Worm (Caenorhabditis elegans) whole organism, L3 larva: ENCODE results near the gene F32D8.13.

ENCODE experiments used
- R02D3.7 ChIP-seq: fragments of 150-350 bp; optimal IDR thresholded peaks from 2 replicates; lab custom pipeline; 2014; ENCODE audit warnings: missing biosample characterization, missing genetic modification characterization
- ZK546.5 ChIP-seq: sonication (generic microtip); optimal IDR thresholded peaks from 2 replicates; lab custom pipeline; 2017; ENCODE audit warnings: missing biosample characterization, missing genetic modification characterization
- aly-2 ChIP-seq: fragments of 150-350 bp; optimal IDR thresholded peaks from 2 replicates; lab custom pipeline; 2014; ENCODE audit warnings: missing biosample characterization, missing genetic modification characterization
- ama-1 ChIP-seq: fragments of 150-350 bp; optimal IDR thresholded peaks from 2 replicates; lab custom pipeline; 2018
- ceh-16 ChIP-seq: sonication (generic microtip); optimal IDR thresholded peaks from 2 replicates; lab custom pipeline; 2017; ENCODE audit warnings: missing biosample characterization, missing genetic modification characterization
- ceh-28 ChIP-seq: fragments of 150-350 bp; optimal IDR thresholded peaks from 2 replicates; lab custom pipeline; 2014; ENCODE audit warnings: missing biosample characterization, missing genetic modification reagents, missing genetic modification characterization
- ceh-82 ChIP-seq: fragments of 150-350 bp; optimal IDR thresholded peaks from 2 replicates; lab custom pipeline; 2014; ENCODE audit warnings: missing biosample characterization, missing genetic modification characterization
- ceh-9 ChIP-seq: sonication (generic microtip); optimal IDR thresholded peaks from 2 replicates; lab custom pipeline; 2018; ENCODE audit warnings: missing biosample characterization, missing genetic modification characterization
- daf-12 ChIP-seq: fragments of 150-350 bp; optimal IDR thresholded peaks from 2 replicates; lab custom pipeline; 2014; ENCODE audit warnings: missing biosample characterization, missing genetic modification reagents, missing genetic modification characterization
- egl-27 ChIP-seq: sonication (generic microtip); optimal IDR thresholded peaks from 4 replicates; lab custom pipeline; 2017; ENCODE audit warnings: missing biosample characterization, missing genetic modification reagents, missing genetic modification characterization
- egl-5 ChIP-seq: fragments of 150-350 bp; optimal IDR thresholded peaks from 2 replicates; lab custom pipeline; 2017; ENCODE audit warnings: missing biosample characterization, missing genetic modification reagents, missing genetic modification characterization, inconsistent platforms
- elt-1 ChIP-seq: fragments of 150-350 bp; optimal IDR thresholded peaks from 2 replicates; lab custom pipeline; 2014; ENCODE audit warnings: missing biosample characterization, missing genetic modification characterization
- elt-2 ChIP-seq: sonication (generic microtip); optimal IDR thresholded peaks from 2 replicates; lab custom pipeline; 2016; ENCODE audit warnings: missing genetic modification reagents, mild to moderate bottlenecking, missing genetic modification characterization, missing compliant biosample characterization
- elt-3 ChIP-seq, 3 experiments: fragments of 150-350 bp in 1 of 3; sonication (generic microtip) in 2 of 3; optimal IDR thresholded peaks; 2 replicates in 2 of 3; 4 replicates in 1 of 3; lab custom pipeline; 2014 to 2017; ENCODE audit warnings: missing biosample characterization in 3 of 3, missing genetic modification characterization in 3 of 3
- eor-1 ChIP-seq, 2 experiments: fragments of 150-350 bp; optimal IDR thresholded peaks; 2 replicates each; lab custom pipeline; 2014 to 2018; ENCODE audit warnings: missing biosample characterization in 2 of 2, missing genetic modification characterization in 2 of 2
- fkh-10 ChIP-seq: sonication (generic microtip); optimal IDR thresholded peaks from 2 replicates; lab custom pipeline; 2017; ENCODE audit warnings: missing biosample characterization, missing genetic modification reagents, missing genetic modification characterization
- fkh-2 ChIP-seq: fragments of 150-350 bp; optimal IDR thresholded peaks from 2 replicates; lab custom pipeline; 2014; ENCODE audit warnings: missing biosample characterization, missing genetic modification reagents, missing genetic modification characterization
- fos-1 ChIP-seq: fragments of 150-350 bp; optimal IDR thresholded peaks from 2 replicates; lab custom pipeline; 2014; ENCODE audit warnings: missing biosample characterization, missing genetic modification characterization
- hmg-11 ChIP-seq: sonication (generic microtip); optimal IDR thresholded peaks from 2 replicates; lab custom pipeline; 2016; ENCODE audit warnings: missing genetic modification characterization, missing compliant biosample characterization
- jun-1 ChIP-seq: fragments of 150-350 bp; optimal IDR thresholded peaks from 2 replicates; lab custom pipeline; 2014; ENCODE audit warnings: missing biosample characterization, missing genetic modification reagents, missing genetic modification characterization
- lin-15B ChIP-seq: fragments of 150-350 bp; optimal IDR thresholded peaks from 2 replicates; lab custom pipeline; 2014; ENCODE audit warnings: missing biosample characterization, missing genetic modification characterization
- lin-39 ChIP-seq: fragments of 150-350 bp; optimal IDR thresholded peaks from 2 replicates; lab custom pipeline; 2018; ENCODE audit warnings: missing biosample characterization, missing genetic modification reagents, missing genetic modification characterization
- lsy-12 ChIP-seq: sonication (generic microtip); optimal IDR thresholded peaks from 2 replicates; lab custom pipeline; 2016; ENCODE audit warnings: mild to moderate bottlenecking, missing genetic modification characterization, missing compliant biosample characterization
- mdl-1 ChIP-seq: fragments of 150-350 bp; optimal IDR thresholded peaks from 2 replicates; lab custom pipeline; 2014; ENCODE audit warnings: missing biosample characterization, missing genetic modification characterization
- mml-1 ChIP-seq: fragments of 150-350 bp; sonication (generic microtip); optimal IDR thresholded peaks from 3 replicates; lab custom pipeline; 2014; ENCODE audit warnings: missing biosample characterization, missing genetic modification characterization
- nfya-1 ChIP-seq: sonication (generic microtip); optimal IDR thresholded peaks from 2 replicates; lab custom pipeline; 2017; ENCODE audit warnings: missing genetic modification characterization, mild to moderate bottlenecking, missing compliant biosample characterization, antibody characterized with exemption, moderate library complexity; ENCODE audit not compliant: insufficient read depth
- nhr-11 ChIP-seq: fragments of 150-350 bp; optimal IDR thresholded peaks from 2 replicates; lab custom pipeline; 2014; ENCODE audit warnings: missing biosample characterization, missing genetic modification characterization
- nhr-12 ChIP-seq: fragments of 150-350 bp; optimal IDR thresholded peaks from 2 replicates; lab custom pipeline; 2014; ENCODE audit warnings: missing biosample characterization, missing genetic modification characterization
- nhr-23 ChIP-seq: fragments of 150-350 bp; optimal IDR thresholded peaks from 2 replicates; lab custom pipeline; 2014; ENCODE audit warnings: missing biosample characterization, missing genetic modification reagents, missing genetic modification characterization
- nhr-237 ChIP-seq: fragments of 150-350 bp; optimal IDR thresholded peaks from 2 replicates; lab custom pipeline; 2014; ENCODE audit warnings: missing biosample characterization, missing genetic modification characterization
- nhr-25 ChIP-seq: sonication (generic microtip); optimal IDR thresholded peaks from 2 replicates; lab custom pipeline; 2017; ENCODE audit warnings: missing biosample characterization, missing genetic modification characterization
- nhr-28 ChIP-seq: fragments of 150-350 bp; optimal IDR thresholded peaks from 2 replicates; lab custom pipeline; 2014; ENCODE audit warnings: missing biosample characterization, missing genetic modification characterization
- nhr-43 ChIP-seq: sonication (generic microtip); optimal IDR thresholded peaks from 2 replicates; lab custom pipeline; 2016; ENCODE audit warnings: mild to moderate bottlenecking, missing genetic modification characterization, missing compliant biosample characterization; ENCODE audit not compliant: poor library complexity, severe bottlenecking
- nhr-67 ChIP-seq: fragments of 150-350 bp; optimal IDR thresholded peaks from 2 replicates; lab custom pipeline; 2014; ENCODE audit warnings: missing biosample characterization, missing genetic modification characterization
- nhr-76 ChIP-seq: fragments of 150-350 bp; sonication (generic microtip); optimal IDR thresholded peaks from 5 replicates; lab custom pipeline; 2014; ENCODE audit warnings: missing biosample characterization, missing genetic modification characterization
- nhr-77 ChIP-seq: fragments of 150-350 bp; optimal IDR thresholded peaks from 2 replicates; lab custom pipeline; 2014; ENCODE audit warnings: missing biosample characterization, missing genetic modification characterization
- pha-4 ChIP-seq: fragments of 150-350 bp; optimal IDR thresholded peaks from 2 replicates; lab custom pipeline; 2014; ENCODE audit warnings: missing biosample characterization, missing genetic modification reagents, missing genetic modification characterization
- pqm-1 ChIP-seq: fragments of 150-350 bp; optimal IDR thresholded peaks from 2 replicates; lab custom pipeline; 2017; ENCODE audit warnings: missing biosample characterization, missing genetic modification characterization, inconsistent platforms
- sea-2 ChIP-seq: fragments of 150-350 bp; sonication (generic microtip); optimal IDR thresholded peaks from 4 replicates; lab custom pipeline; 2014; ENCODE audit warnings: missing biosample characterization, missing genetic modification reagents, missing genetic modification characterization
- skn-1 ChIP-seq: fragments of 150-350 bp; optimal IDR thresholded peaks from 2 replicates; lab custom pipeline; 2014; ENCODE audit warnings: missing biosample characterization, missing genetic modification characterization
- snpc-4 ChIP-seq: fragments of 150-350 bp; optimal IDR thresholded peaks from 2 replicates; lab custom pipeline; 2014; ENCODE audit warnings: missing biosample characterization, missing genetic modification characterization
- tbx-2 ChIP-seq: sonication (generic microtip); optimal IDR thresholded peaks from 2 replicates; lab custom pipeline; 2016; ENCODE audit warnings: mild to moderate bottlenecking, missing genetic modification characterization, missing compliant biosample characterization
- unc-39 ChIP-seq: sonication (generic microtip); optimal IDR thresholded peaks from 4 replicates; lab custom pipeline; 2017; ENCODE audit warnings: missing biosample characterization, missing genetic modification characterization
- unc-62 ChIP-seq: fragments of 150-350 bp; sonication (generic microtip); optimal IDR thresholded peaks from 4 replicates; lab custom pipeline; 2014; ENCODE audit warnings: missing biosample characterization, missing genetic modification reagents, missing genetic modification characterization
- zag-1 ChIP-seq: fragments of 150-350 bp; optimal IDR thresholded peaks from 2 replicates; lab custom pipeline; 2014; ENCODE audit warnings: missing biosample characterization, missing genetic modification characterization
- ztf-11 ChIP-seq: fragments of 150-350 bp; optimal IDR thresholded peaks from 2 replicates; lab custom pipeline; 2014; ENCODE audit warnings: missing biosample characterization, missing genetic modification characterization
- ztf-4 ChIP-seq: fragments of 150-350 bp; optimal IDR thresholded peaks from 2 replicates; lab custom pipeline; 2014; ENCODE audit warnings: missing biosample characterization, missing genetic modification characterization

The F32D8.13 gene

DNA sequence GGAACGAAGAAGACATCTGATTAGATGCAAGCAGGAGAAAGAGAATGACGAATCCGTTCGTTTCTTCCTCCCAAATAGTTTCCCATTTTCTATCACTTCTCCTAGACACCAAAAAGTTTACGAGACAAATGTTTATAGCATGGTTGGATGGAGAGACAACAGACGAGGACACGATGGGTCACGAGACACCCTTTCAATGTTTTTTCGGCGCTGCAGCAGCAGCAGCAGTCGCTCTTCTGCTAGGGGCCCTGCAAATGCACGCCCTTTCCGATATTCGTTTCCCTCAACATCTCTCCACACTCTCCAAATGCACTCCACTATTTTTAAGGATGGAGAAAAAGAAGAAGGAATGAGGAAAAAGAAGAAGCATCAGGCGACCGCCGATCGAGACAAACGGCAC, 38.0 kb downstream of the F32D8.13 start (continued):
- TF ChIP-seq hmg-11 (tag; lab: Kevin White, UChicago) (peak; percentile 69), mml-1 (tag; lab: Kevin White, UChicago) (no peak), egl-5 (tag; lab: Kevin White, UChicago) (peak; percentile 88), zag-1 (tag; lab: Kevin White, UChicago) (peak; percentile 66), ceh-28 (peak; percentile 52)

DNA sequence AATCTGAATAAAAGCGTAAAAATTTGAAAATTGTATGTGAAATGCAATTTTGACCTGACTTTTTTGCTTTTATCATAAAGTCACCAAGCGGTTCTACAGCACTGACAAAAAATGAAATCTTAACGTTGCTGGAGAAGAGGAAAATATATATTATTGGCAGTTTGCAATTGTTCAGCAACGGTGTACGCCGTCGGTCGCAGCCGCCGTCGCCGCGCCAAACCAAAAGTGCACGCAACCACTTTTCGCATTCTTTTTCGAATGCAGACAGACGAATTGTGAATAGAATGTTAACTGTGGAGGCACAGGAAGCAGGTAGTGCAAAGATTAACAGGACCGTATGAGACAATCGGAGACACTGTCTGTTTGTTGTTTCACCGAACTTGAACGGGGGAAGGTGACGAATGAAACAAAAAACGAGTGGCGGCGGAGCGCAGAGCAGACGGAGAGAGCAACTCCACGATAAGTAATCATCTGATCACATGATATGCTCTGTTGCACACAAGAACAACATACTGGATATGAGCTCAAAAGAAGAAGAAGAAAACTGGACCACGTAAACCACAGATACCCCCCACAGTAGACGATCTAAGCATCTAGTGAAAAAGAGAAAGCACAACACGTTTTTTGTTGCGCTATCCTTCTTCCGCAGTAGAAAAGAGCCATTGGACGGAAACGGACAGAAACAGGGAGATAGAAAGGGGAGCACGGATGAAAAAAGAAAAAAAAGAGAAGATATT, 39.3 kb downstream of the F32D8.13 start:
- TF ChIP-seq nhr-43 (tag; lab: Kevin White, UChicago), result no peak
- TF ChIP-seq snpc-4 (tag; lab: Kevin White, UChicago), result no peak
- peak; percentile 15 for TF ChIP-seq nfya-1 (tag; lab: Kevin White, UChicago)
- TF ChIP-seq nhr-23 (tag; lab: Kevin White, UChicago), result no peak
- TF ChIP-seq ama-1 (lab: Kevin White, UChicago), result peak; percentile 47
- TF ChIP-seq mml-1 (tag; lab: Kevin White, UChicago), result no peak
- no peak for TF ChIP-seq nhr-12 (tag; lab: Kevin White, UChicago)
- TF ChIP-seq daf-12 (tag; lab: Kevin White, UChicago), result no peak
- no peak for TF ChIP-seq fkh-2 (tag; lab: Kevin White, UChicago)
- no peak for TF ChIP-seq unc-39 (tag; lab: Kevin White, UChicago)
- TF ChIP-seq sea-2, result no peak
- no peak for TF ChIP-seq eor-1 (tag; optimal IDR thresholded peaks at IDR 0.05; lab: Kevin White, UChicago)
- peak; percentile 10 for TF ChIP-seq nhr-25 (tag; lab: Kevin White, UChicago)
- TF ChIP-seq ceh-9 (tag; lab: Kevin White, UChicago), result no peak
- no peak for TF ChIP-seq unc-62
- no peak for TF ChIP-seq elt-1 (tag; lab: Kevin White, UChicago)
- no peak for TF ChIP-seq ceh-28
- peak; percentile 49 for TF ChIP-seq lin-39
- TF ChIP-seq zag-1 (tag; lab: Kevin White, UChicago), result no peak
- TF ChIP-seq elt-3 (tag; optimal IDR thresholded peaks at IDR 0.05; lab: Kevin White, UChicago), result no peak
- TF ChIP-seq nhr-28 (tag; lab: Kevin White, UChicago), result no peak
- TF ChIP-seq tbx-2 (tag; lab: Kevin White, UChicago), result no peak
- peak; percentile 10 for TF ChIP-seq jun-1 (tag; lab: Kevin White, UChicago)
- no peak for TF ChIP-seq egl-5 (tag; lab: Kevin White, UChicago)
- no peak for TF ChIP-seq R02D3.7 (tag; lab: Kevin White, UChicago)
- TF ChIP-seq egl-27 (tag; lab: Kevin White, UChicago), result no peak
- TF ChIP-seq fos-1 (tag; lab: Kevin White, UChicago), result no peak
- TF ChIP-seq lsy-12 (tag; lab: Kevin White, UChicago), result no peak
- TF ChIP-seq ztf-11 (tag; lab: Kevin White, UChicago), result no peak
- no peak for TF ChIP-seq hmg-11 (tag; lab: Kevin White, UChicago)
- no peak for TF ChIP-seq ztf-4 (tag; lab: Kevin White, UChicago)
- peak; percentile 78 for TF ChIP-seq pha-4 (tag; lab: Kevin White, UChicago)
- TF ChIP-seq lin-15B (tag; lab: Kevin White, UChicago), result no peak
- no peak for TF ChIP-seq ZK546.5 (tag; lab: Kevin White, UChicago)
- no peak for TF ChIP-seq mdl-1
- no peak for TF ChIP-seq nhr-77
- no peak for TF ChIP-seq nhr-76
- TF ChIP-seq nhr-67 (tag; lab: Kevin White, UChicago), result no peak
- peak; percentile 42 for TF ChIP-seq elt-2
- TF ChIP-seq skn-1 (tag; lab: Kevin White, UChicago), result no peak
- TF ChIP-seq fkh-10 (GFP tag; lab: Kevin White, UChicago), result peak; percentile 23
- no peak for TF ChIP-seq ceh-16 (tag; lab: Kevin White, UChicago)
- peak; percentile 58 for TF ChIP-seq pqm-1 (tag; lab: Kevin White, UChicago)
- TF ChIP-seq nhr-11 (tag; lab: Kevin White, UChicago), result peak; percentile 64
- TF ChIP-seq aly-2 (tag; lab: Kevin White, UChicago), result no peak
- no peak for TF ChIP-seq ceh-82 (tag; lab: Kevin White, UChicago)
- TF ChIP-seq nhr-237, result no peak
